Worm (Caenorhabditis elegans): ENCODE data around the gene daf-18.

The daf-18 gene

DNA sequence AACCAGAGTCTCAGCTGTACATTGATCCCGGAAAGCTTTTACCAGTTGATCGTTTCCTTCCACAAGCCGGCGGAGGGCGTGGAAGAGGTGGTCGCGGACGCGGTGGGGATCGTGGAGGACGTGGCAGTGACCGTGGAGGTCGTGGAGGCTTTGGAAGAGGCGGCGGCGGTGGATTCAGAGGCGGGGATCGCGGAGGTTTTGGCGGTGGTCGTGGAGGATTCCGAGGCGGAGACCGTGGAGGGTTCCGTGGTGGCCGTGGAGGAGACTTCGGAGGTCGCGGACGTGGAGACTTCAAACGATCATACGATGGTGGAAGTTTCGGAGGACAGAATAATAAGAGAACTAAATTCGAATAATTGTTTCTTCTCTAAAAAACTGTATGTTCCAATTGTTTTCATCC is 1.6 kb upstream of the daf-18 start:
- TF ChIP-seq lsy-2 (tag; optimal IDR thresholded peaks at IDR 0.05): no peak
- no peak for TF ChIP-seq crh-2 (tag; optimal IDR thresholded peaks at IDR 0.05)
- no peak for TF ChIP-seq mab-5 (tag; optimal IDR thresholded peaks at IDR 0.05)
- TF ChIP-seq unc-39 (tag; optimal IDR thresholded peaks at IDR 0.05): no peak
- no peak for TF ChIP-seq ceh-82 (tag; optimal IDR thresholded peaks at IDR 0.05)
- TF ChIP-seq fos-1 (tag; optimal IDR thresholded peaks at IDR 0.05): no peak
- TF ChIP-seq peb-1 (tag; optimal IDR thresholded peaks at IDR 0.05): no peak
- no peak for TF ChIP-seq nhr-11 (tag; optimal IDR thresholded peaks at IDR 0.05)
- TF ChIP-seq sem-4 (tag; optimal IDR thresholded peaks at IDR 0.05): no peak
- TF ChIP-seq ztf-4 (tag; optimal IDR thresholded peaks at IDR 0.05): no peak
- TF ChIP-seq sma-3 (GFP tag; optimal IDR thresholded peaks at IDR 0.05): no peak
- no peak for TF ChIP-seq C34F6.9 (tag; optimal IDR thresholded peaks at IDR 0.05)
- no peak for TF ChIP-seq zag-1 (tag; optimal IDR thresholded peaks at IDR 0.05)
- TF ChIP-seq ama-1 (optimal IDR thresholded peaks at IDR 0.05): no peak
- TF ChIP-seq elt-1 (tag; optimal IDR thresholded peaks at IDR 0.05): no peak

DNA sequence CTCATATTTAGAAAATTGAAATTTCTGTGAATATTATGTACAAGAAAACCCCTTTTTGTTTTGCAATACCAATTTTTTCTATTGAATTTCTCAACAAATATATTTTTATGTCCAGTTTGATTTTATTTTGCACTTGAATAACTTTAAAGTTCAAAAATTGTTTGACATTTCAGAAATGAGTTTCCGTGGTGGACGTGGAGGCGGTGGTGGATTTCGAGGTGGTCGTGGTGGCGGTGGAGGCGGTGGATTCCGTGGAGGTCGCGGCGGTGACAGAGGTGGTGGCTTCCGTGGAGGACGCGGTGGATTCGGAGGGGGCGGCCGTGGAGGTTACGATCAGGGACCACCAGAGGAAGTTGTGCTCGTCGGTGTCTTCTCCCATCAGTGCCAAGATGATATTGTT is 1.0 kb upstream of the daf-18 start, which contains the start of gene garr-1:
TSS of gene garr-1 (plus strand) at position 174 of the 400 bp plus-strand sequence.
- TF ChIP-seq ama-1 (optimal IDR thresholded peaks at IDR 0.05) (no peak), mbf-1 (tag; optimal IDR thresholded peaks at IDR 0.05) (no peak), mab-5 (tag; optimal IDR thresholded peaks at IDR 0.05) (no peak), zag-1 (tag; optimal IDR thresholded peaks at IDR 0.05) (no peak), mdl-1 (tag; optimal IDR thresholded peaks at IDR 0.05) (no peak), unc-62 (GFP tag; optimal IDR thresholded peaks at IDR 0.05) (no peak), nhr-25 (tag; optimal IDR thresholded peaks at IDR 0.05) (no peak), nhr-237 (tag; optimal IDR thresholded peaks at IDR 0.05) (no peak), ceh-82 (tag; optimal IDR thresholded peaks at IDR 0.05) (no peak), elt-3 (tag; optimal IDR thresholded peaks at IDR 0.05) (no peak)

DNA sequence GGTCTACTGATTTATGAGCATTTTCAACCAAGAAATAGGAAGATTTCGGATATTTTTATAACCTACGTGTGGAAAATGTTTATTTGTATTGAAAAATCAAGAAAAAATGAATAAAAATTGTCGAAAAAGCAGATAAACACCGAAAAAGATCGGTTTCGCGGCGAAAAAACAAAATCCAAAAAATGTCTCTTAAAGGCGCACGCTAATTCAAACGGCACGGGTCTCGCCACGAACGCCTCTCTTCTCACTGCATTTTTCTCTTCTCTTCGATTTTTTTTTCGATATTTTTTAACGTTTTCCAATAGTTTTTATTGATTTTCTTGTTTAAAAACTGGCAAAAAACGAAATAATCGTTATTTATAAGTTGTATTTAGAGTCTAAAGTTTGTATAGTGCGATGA is 569 bp upstream of the daf-18 start:
- TF ChIP-seq lin-13 (GFP tag; optimal IDR thresholded peaks at IDR 0.05) (peak; percentile 41), sma-9 (GFP tag; optimal IDR thresholded peaks at IDR 0.05) (no peak), sma-9 (tag; optimal IDR thresholded peaks at IDR 0.05) (no peak), nhr-25 (tag; optimal IDR thresholded peaks at IDR 0.05) (no peak), gmeb-1 (tag; optimal IDR thresholded peaks at IDR 0.05) (peak; percentile 52), mdl-1 (tag; optimal IDR thresholded peaks at IDR 0.05) (no peak), snpc-4 (tag; optimal IDR thresholded peaks at IDR 0.05) (peak; percentile 5), Y55F3AM.14 (GFP tag; optimal IDR thresholded peaks at IDR 0.05) (no peak), C34F6.9 (tag; optimal IDR thresholded peaks at IDR 0.05) (peak; percentile 59), crh-2 (tag; optimal IDR thresholded peaks at IDR 0.05) (peak; percentile 22), nhr-12 (tag; optimal IDR thresholded peaks at IDR 0.05) (no peak), ztf-4 (tag; optimal IDR thresholded peaks at IDR 0.05) (peak; percentile 6), mab-5 (tag; optimal IDR thresholded peaks at IDR 0.05) (no peak), unc-39 (tag; optimal IDR thresholded peaks at IDR 0.05) (no peak), lsy-2 (tag; optimal IDR thresholded peaks at IDR 0.05) (peak in 1 of 2 experiments; percentile 67), nhr-77 (tag; optimal IDR thresholded peaks at IDR 0.05) (no peak), unc-55 (GFP tag; optimal IDR thresholded peaks at IDR 0.05) (peak; percentile 66), alr-1 (tag; optimal IDR thresholded peaks at IDR 0.05) (no peak), nhr-129 (tag; optimal IDR thresholded peaks at IDR 0.05) (peak; percentile 38), nhr-6 (tag; optimal IDR thresholded peaks at IDR 0.05) (no peak)

DNA sequence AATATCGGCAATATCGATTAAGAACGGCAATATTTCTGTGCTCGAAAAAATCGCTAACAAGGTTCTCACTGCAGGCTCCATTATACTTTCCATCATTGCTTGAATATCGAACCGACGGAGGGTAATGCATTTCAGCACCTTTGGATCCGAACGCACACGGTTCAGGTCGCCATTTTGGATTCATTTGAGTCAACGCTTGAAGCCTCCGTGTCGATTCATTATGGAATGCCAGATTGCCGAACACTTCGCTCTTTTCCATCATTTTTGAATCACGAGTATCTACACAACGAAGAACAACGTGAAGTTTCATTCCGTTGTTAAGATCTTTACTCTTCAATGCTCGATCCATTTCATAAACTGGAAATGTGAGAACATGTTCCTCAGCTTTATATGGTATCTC is 2.9 kb downstream of the daf-18 start:
- TF ChIP-seq snpc-4 (tag; optimal IDR thresholded peaks at IDR 0.05) (no peak), C34F6.9 (tag; optimal IDR thresholded peaks at IDR 0.05) (no peak)

DNA sequence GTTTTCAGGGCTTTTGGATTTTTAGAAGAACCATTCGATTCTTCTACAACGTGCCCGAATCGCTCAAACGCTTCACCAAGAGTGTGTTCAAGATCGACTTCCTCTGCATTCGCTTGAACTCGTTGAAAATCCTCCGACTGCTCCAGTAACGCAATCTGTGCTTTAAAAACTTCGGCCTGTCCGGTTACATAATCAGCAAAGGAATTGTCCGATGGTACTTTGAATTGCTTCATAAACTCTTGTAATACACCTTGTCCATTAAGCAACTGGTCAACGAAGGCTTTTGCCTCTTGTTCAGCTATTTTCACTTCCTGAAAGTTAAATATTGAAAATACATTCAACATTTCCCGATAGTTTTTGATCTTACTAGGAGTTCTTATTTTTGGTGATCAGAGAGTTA is 4.3 kb downstream of the daf-18 start:
- TF ChIP-seq C34F6.9 (tag; optimal IDR thresholded peaks at IDR 0.05) (no peak), nhr-77 (tag; optimal IDR thresholded peaks at IDR 0.05) (no peak), skn-1 (tag; optimal IDR thresholded peaks at IDR 0.05) (no peak), aly-2 (tag; optimal IDR thresholded peaks at IDR 0.05) (no peak), lin-39 (tag; optimal IDR thresholded peaks at IDR 0.05) (no peak), unc-62 (GFP tag; optimal IDR thresholded peaks at IDR 0.05) (no peak), ztf-1 (GFP tag; conservative IDR thresholded peaks at IDR 0.05) (no peak), alr-1 (tag; optimal IDR thresholded peaks at IDR 0.05) (no peak), ceh-82 (tag; optimal IDR thresholded peaks at IDR 0.05) (no peak), sma-9 (GFP tag; optimal IDR thresholded peaks at IDR 0.05) (no peak), sma-9 (tag; optimal IDR thresholded peaks at IDR 0.05) (no peak), nhr-23 (tag; optimal IDR thresholded peaks at IDR 0.05) (no peak), lin-13 (GFP tag; optimal IDR thresholded peaks at IDR 0.05) (no peak), ztf-11 (tag; optimal IDR thresholded peaks at IDR 0.05) (no peak), crh-2 (tag; optimal IDR thresholded peaks at IDR 0.05) (no peak), gmeb-1 (tag; optimal IDR thresholded peaks at IDR 0.05) (no peak), ama-1 (optimal IDR thresholded peaks at IDR 0.05) (no peak), snpc-4 (tag; optimal IDR thresholded peaks at IDR 0.05) (no peak)

All from whole organism, L2 larva.